Worm (Caenorhabditis elegans): Measurements from ENCODE around the gene pat-4.

The pat-4 gene

DNA sequence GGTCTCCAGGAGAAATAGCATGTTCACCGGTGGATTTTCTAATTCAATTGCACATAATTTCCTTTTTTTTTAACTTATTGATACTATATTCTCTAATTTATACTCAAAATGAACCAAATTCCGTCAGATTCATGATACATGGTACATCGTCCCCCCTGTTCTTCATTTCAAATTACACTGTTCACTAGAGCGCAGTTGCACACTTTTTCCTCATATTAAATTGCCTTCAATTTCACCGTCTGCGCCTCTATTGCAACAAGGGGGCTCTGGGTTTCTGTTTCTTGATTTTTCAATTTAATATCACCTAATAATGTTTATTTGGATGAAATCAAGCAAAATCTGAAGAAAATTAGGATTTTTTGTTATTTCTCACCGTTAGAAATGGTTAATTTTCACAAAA is 37.0 kb upstream of the pat-4 start (continued):
- TF ChIP-seq nhr-111 (GFP tag; optimal IDR thresholded peaks at IDR 0.05) (no peak), F44E2.7 (GFP tag; IDR thresholded peaks at IDR 0.05) (no peak), nhr-48 (tag; optimal IDR thresholded peaks at IDR 0.05) (no peak), rbr-2 (tag; optimal IDR thresholded peaks at IDR 0.05) (peak; percentile 62), Y48G9A.11 (GFP tag; IDR thresholded peaks at IDR 0.05) (no peak), lsy-2 (tag; optimal IDR thresholded peaks at IDR 0.05) (no peak), unc-130 (GFP tag; optimal IDR thresholded peaks at IDR 0.05) (no peak), lin-38 (GFP tag; IDR thresholded peaks at IDR 0.05) (peak; percentile 90), daf-16 (GFP tag; optimal IDR thresholded peaks at IDR 0.05) (no peak), daf-16 (tag; optimal IDR thresholded peaks at IDR 0.05) (peak; percentile 63), lin-39 (tag; optimal IDR thresholded peaks at IDR 0.05) (no peak), nhr-25 (tag; optimal IDR thresholded peaks at IDR 0.05; ENCODE audit: borderline replicate concordance, insufficient read depth) (no peak), ceh-82 (tag; optimal IDR thresholded peaks at IDR 0.05) (no peak), zag-1 (tag; optimal IDR thresholded peaks at IDR 0.05) (no peak), ZK546.5 (tag; optimal IDR thresholded peaks at IDR 0.05) (no peak), lin-13 (GFP tag; optimal IDR thresholded peaks at IDR 0.05) (peak; percentile 31), ceh-44 (GFP tag; IDR thresholded peaks at IDR 0.05) (no peak), Y5F2A.4 (GFP tag; optimal IDR thresholded peaks at IDR 0.05) (no peak), spr-3 (GFP tag; optimal IDR thresholded peaks at IDR 0.05) (no peak), egl-43 (GFP tag; IDR thresholded peaks at IDR 0.05) (no peak), zfp-3 (GFP tag; conservative IDR thresholded peaks at IDR 0.05) (no peak), jun-1 (tag; optimal IDR thresholded peaks at IDR 0.05) (no peak), dve-1 (tag; optimal IDR thresholded peaks at IDR 0.05; ENCODE audit: insufficient read depth) (peak; percentile 81), zip-2 (tag; optimal IDR thresholded peaks at IDR 0.05) (no peak), fkh-10 (GFP tag; optimal IDR thresholded peaks at IDR 0.05) (peak; percentile 20), spr-1 (tag; optimal IDR thresholded peaks at IDR 0.05) (no peak), daf-19 (GFP tag; conservative IDR thresholded peaks at IDR 0.05) (no peak), nhr-237 (tag; optimal IDR thresholded peaks at IDR 0.05) (no peak), lin-29 (GFP tag; IDR thresholded peaks at IDR 0.05) (no peak), duxl-1 (tag; optimal IDR thresholded peaks at IDR 0.05; ENCODE audit: poor library complexity) (no peak), cey-2 (tag; optimal IDR thresholded peaks at IDR 0.05; ENCODE audit: borderline replicate concordance, insufficient read depth) (no peak), hmg-1.1 (GFP tag; IDR thresholded peaks at IDR 0.05) (peak; percentile 26; the same call in 1 of the 2 replicates), nhr-10 (tag; optimal IDR thresholded peaks at IDR 0.05) (no peak), lin-1 (GFP tag; IDR thresholded peaks at IDR 0.05) (no peak), nhr-77 (tag; optimal IDR thresholded peaks at IDR 0.05) (peak; percentile 8), Y75B8A.6 (GFP tag; IDR thresholded peaks at IDR 0.05) (no peak), hlh-11 (tag; optimal IDR thresholded peaks at IDR 0.05) (peak; percentile 10), ceh-20 (GFP tag; IDR thresholded peaks at IDR 0.05) (no peak), F37D6.2 (tag; optimal IDR thresholded peaks at IDR 0.05) (no peak), pqm-1 (tag; optimal IDR thresholded peaks at IDR 0.05) (no peak), tra-1 (GFP tag; IDR thresholded peaks at IDR 0.05) (no peak), nhr-28 (tag; optimal IDR thresholded peaks at IDR 0.05) (peak; percentile 50), aha-1 (tag) (peak; percentile 78), ztf-11 (tag; optimal IDR thresholded peaks at IDR 0.05) (no peak)

Measured in whole organism, L4 larva.